Fruit fly (Drosophila melanogaster) whole organism, embryonic: Measurements from ENCODE around the gene SPH93.
A peak's percentile ranks its signal among the peaks of the same experiment; 100 is the strongest.

Experiments used
- Aef1 ChIP-seq: fragments of 200-800 bp; sonication (Bioruptor generic); IDR thresholded peaks from 3 replicates; pipeline ENCODE4 v1.3.6; 2022; ENCODE audit warnings: missing biosample characterization, missing genetic modification characterization
- B-H1 ChIP-seq: fragments of 200-800 bp; sonication (Bioruptor generic); IDR thresholded peaks from 3 replicates; pipeline ENCODE4 v1.3.6; 2022; ENCODE audit warnings: missing biosample characterization, missing genetic modification characterization
- CG10654 ChIP-seq: fragments of 200-800 bp; sonication (Bioruptor generic); optimal IDR thresholded peaks from 2 replicates; lab custom pipeline; 2016; ENCODE audit warnings: missing biosample characterization, missing genetic modification characterization
- CG12155 ChIP-seq: fragments of 200-800 bp; sonication (Bioruptor generic); optimal IDR thresholded peaks from 3 replicates; lab custom pipeline; 2016; ENCODE audit warnings: missing biosample characterization, missing genetic modification characterization
- CG12219 ChIP-seq: fragments of 200-800 bp; sonication (Bioruptor generic); optimal IDR thresholded peaks from 3 replicates; lab custom pipeline; 2018; ENCODE audit warnings: missing biosample characterization, mild to moderate bottlenecking, missing genetic modification characterization
- CG13123 ChIP-seq: fragments of 200-800 bp; sonication (Bioruptor generic); optimal IDR thresholded peaks from 2 replicates; lab custom pipeline; 2016; ENCODE audit warnings: missing biosample characterization, missing genetic modification characterization
- CG1529 ChIP-seq: fragments of 200-800 bp; sonication (Bioruptor generic); optimal IDR thresholded peaks from 3 replicates; lab custom pipeline; 2018; ENCODE audit warnings: missing biosample characterization, missing genetic modification characterization
- CG15479 ChIP-seq: fragments of 200-800 bp; sonication (Bioruptor generic); optimal IDR thresholded peaks from 3 replicates; lab custom pipeline; 2019; ENCODE audit warnings: missing biosample characterization, mild to moderate bottlenecking, missing genetic modification characterization, moderate library complexity
- CG17829 ChIP-seq: fragments of 200-800 bp; optimal IDR thresholded peaks from 2 replicates; lab custom pipeline; 2019; ENCODE audit warnings: missing biosample characterization, mild to moderate bottlenecking, missing genetic modification characterization, moderate library complexity
- CG18599 ChIP-seq: fragments of 200-800 bp; sonication (Bioruptor generic); optimal IDR thresholded peaks from 3 replicates; lab custom pipeline; 2017; ENCODE audit warnings: missing biosample characterization, missing genetic modification characterization, mild to moderate bottlenecking, moderate library complexity, missing genetic modification reagents
- CG2712 ChIP-seq: fragments of 200-800 bp; optimal IDR thresholded peaks from 3 replicates; lab custom pipeline; 2019; ENCODE audit warnings: missing biosample characterization, mild to moderate bottlenecking, missing genetic modification characterization, moderate library complexity
- CG2875 ChIP-seq: fragments of 200-800 bp; sonication (Bioruptor generic); optimal IDR thresholded peaks from 2 replicates; lab custom pipeline; 2017; ENCODE audit warnings: missing biosample characterization, mild to moderate bottlenecking, missing genetic modification characterization, missing genetic modification reagents
- CG30020 ChIP-seq: fragments of 200-800 bp; optimal IDR thresholded peaks from 2 replicates; lab custom pipeline; 2019; ENCODE audit warnings: missing biosample characterization, mild to moderate bottlenecking, missing genetic modification characterization, moderate library complexity
- CG3995 ChIP-seq: fragments of 200-800 bp; sonication (Bioruptor generic); optimal IDR thresholded peaks from 3 replicates; lab custom pipeline; 2016; ENCODE audit warnings: missing biosample characterization, missing genetic modification characterization
- CG7963 ChIP-seq: fragments of 200-800 bp; sonication (Bioruptor generic); IDR thresholded peaks from 3 replicates; pipeline ENCODE4 v1.3.6; 2022; ENCODE audit warnings: missing biosample characterization, missing genetic modification characterization; ENCODE audit not compliant: partially characterized antibody
- Camta ChIP-seq: fragments of 200-800 bp; sonication (Bioruptor generic); optimal IDR thresholded peaks from 2 replicates; lab custom pipeline; 2016; ENCODE audit warnings: missing biosample characterization, missing genetic modification characterization
- Deaf1 ChIP-seq: fragments of 200-800 bp; optimal IDR thresholded peaks from 3 replicates; lab custom pipeline; 2019; ENCODE audit warnings: missing biosample characterization, mild to moderate bottlenecking, missing genetic modification characterization, moderate library complexity
- Drgx ChIP-seq: fragments of 200-800 bp; sonication (Bioruptor generic); IDR thresholded peaks from 2 replicates; pipeline ENCODE4 v1.3.6; 2022; ENCODE audit warnings: missing biosample characterization, missing genetic modification characterization
- H15 ChIP-seq: fragments of 200-800 bp; sonication (Bioruptor generic); IDR thresholded peaks from 3 replicates; pipeline ENCODE4 v1.3.6; 2022; ENCODE audit warnings: missing biosample characterization, missing genetic modification characterization
- HLHmδ ChIP-seq: fragments of 200-800 bp; sonication (Bioruptor generic); optimal IDR thresholded peaks from 2 replicates; lab custom pipeline; 2018; ENCODE audit warnings: missing biosample characterization, mild to moderate bottlenecking, missing genetic modification characterization, moderate library complexity
- Hmr ChIP-seq: fragments of 200-800 bp; sonication (Bioruptor generic); optimal IDR thresholded peaks from 3 replicates; lab custom pipeline; 2017; ENCODE audit warnings: mild to moderate bottlenecking, missing biosample characterization, missing genetic modification reagents, missing genetic modification characterization
- Hr39 ChIP-seq: fragments of >200 bp; optimal IDR thresholded peaks from 2 replicates; lab custom pipeline; 2017
- NK7.1 ChIP-seq: fragments of 200-800 bp; sonication (Bioruptor generic); optimal IDR thresholded peaks from 3 replicates; lab custom pipeline; 2016; ENCODE audit warnings: missing biosample characterization, missing genetic modification characterization
- Nf-YB ChIP-seq: fragments of 200-800 bp; sonication (Bioruptor generic); optimal IDR thresholded peaks from 3 replicates; lab custom pipeline; 2019; ENCODE audit warnings: missing biosample characterization, mild to moderate bottlenecking, missing genetic modification characterization, moderate library complexity
- Ptx1 ChIP-seq: fragments of 200-800 bp; sonication (Bioruptor generic); IDR thresholded peaks from 2 replicates; pipeline ENCODE4 v1.3.6; 2022; ENCODE audit warnings: missing biosample characterization, missing genetic modification characterization
- bab2 ChIP-seq: fragments of 200-800 bp; sonication (Bioruptor generic); optimal IDR thresholded peaks from 2 replicates; lab custom pipeline; 2016; ENCODE audit warnings: missing biosample characterization, missing genetic modification characterization
- bbx ChIP-seq: fragments of 200-800 bp; sonication (Bioruptor generic); IDR thresholded peaks from 2 replicates; pipeline ENCODE4 v1.3.6; 2022; ENCODE audit warnings: missing biosample characterization, missing genetic modification characterization; ENCODE audit not compliant: partially characterized antibody
- bcd ChIP-seq: fragments of 200-800 bp; sonication (Bioruptor generic); optimal IDR thresholded peaks from 2 replicates; lab custom pipeline; 2017; ENCODE audit warnings: missing biosample characterization, mild to moderate bottlenecking, missing genetic modification characterization
- br ChIP-seq: fragments of >200 bp; optimal IDR thresholded peaks from 2 replicates; lab custom pipeline; 2017
- cad ChIP-seq: fragments of >200 bp; optimal IDR thresholded peaks from 2 replicates; lab custom pipeline; 2017; ENCODE audit warnings: missing biosample characterization, missing genetic modification characterization
- crc ChIP-seq: fragments of 200-800 bp; sonication (Bioruptor generic); optimal IDR thresholded peaks from 2 replicates; lab custom pipeline; 2016; ENCODE audit warnings: missing biosample characterization, missing genetic modification characterization
- croc ChIP-seq: fragments of 200-800 bp; sonication (Bioruptor generic); conservative IDR thresholded peaks from 3 replicates; pipeline ENCODE4 v1.3.6; 2022; ENCODE audit warnings: missing biosample characterization, missing genetic modification characterization
- en ChIP-seq: fragments of 200-800 bp; sonication (Bioruptor generic); optimal IDR thresholded peaks from 2 replicates; lab custom pipeline; 2016; ENCODE audit warnings: missing biosample characterization, missing genetic modification characterization
- gsb ChIP-seq: fragments of 200-800 bp; sonication (Bioruptor generic); IDR thresholded peaks from 2 replicates; pipeline ENCODE4 v1.3.6; 2022; ENCODE audit warnings: missing biosample characterization, missing genetic modification characterization
- hb ChIP-seq: fragments of 200-800 bp; sonication (Bioruptor generic); IDR thresholded peaks from 3 replicates; pipeline ENCODE4 v1.3.6; 2022; ENCODE audit warnings: missing biosample characterization, missing genetic modification characterization; ENCODE audit not compliant: partially characterized antibody
- hkb ChIP-seq, 2 experiments: fragments of 200-800 bp in 1 of 2; fragments of >200 bp in 1 of 2; sonication (Bioruptor generic) in 1 of 2; IDR thresholded peaks in 1 of 2; optimal IDR thresholded peaks in 1 of 2; 2 replicates each; pipeline versions ENCODE4 v1.3.6 to Lab custom; 2017 to 2022; ENCODE audit warnings: missing biosample characterization in 1 of 2, missing genetic modification characterization in 1 of 2
- kah ChIP-seq: fragments of 200-800 bp; sonication (Bioruptor generic); optimal IDR thresholded peaks from 2 replicates; lab custom pipeline; 2018; ENCODE audit warnings: missing biosample characterization, mild to moderate bottlenecking, missing genetic modification characterization
- lola ChIP-seq, 3 experiments: fragments of >200 bp in 2 of 3; fragments of 200-800 bp in 1 of 3; sonication (Bioruptor generic) in 1 of 3; optimal IDR thresholded peaks; 2 replicates each; lab custom pipeline; 2017 to 2019; ENCODE audit warnings: missing biosample characterization in 3 of 3, missing genetic modification characterization in 3 of 3, mild to moderate bottlenecking in 1 of 3, moderate library complexity in 1 of 3
- luna ChIP-seq: fragments of 200-800 bp; sonication (Bioruptor generic); optimal IDR thresholded peaks from 2 replicates; lab custom pipeline; 2016; ENCODE audit warnings: missing biosample characterization, missing genetic modification characterization
- nau ChIP-seq: fragments of 200-800 bp; sonication (Bioruptor generic); optimal IDR thresholded peaks from 3 replicates; lab custom pipeline; 2017; ENCODE audit warnings: missing biosample characterization, mild to moderate bottlenecking, missing genetic modification characterization, missing genetic modification reagents
- nerfin-2 ChIP-seq: fragments of 200-800 bp; sonication (Bioruptor generic); IDR thresholded peaks from 2 replicates; pipeline ENCODE4 v1.3.6; 2022; ENCODE audit warnings: missing biosample characterization, missing genetic modification characterization; ENCODE audit not compliant: partially characterized antibody
- pnt ChIP-seq: fragments of 200-800 bp; sonication (Bioruptor generic); optimal IDR thresholded peaks from 3 replicates; lab custom pipeline; 2016; ENCODE audit warnings: missing biosample characterization, missing genetic modification characterization
- row ChIP-seq: fragments of 200-800 bp; sonication (Bioruptor generic); IDR thresholded peaks from 3 replicates; pipeline ENCODE4 v1.3.6; 2022; ENCODE audit warnings: missing biosample characterization, missing genetic modification characterization
- salm ChIP-seq: fragments of 200-800 bp; sonication (Bioruptor generic); optimal IDR thresholded peaks from 2 replicates; lab custom pipeline; 2018; ENCODE audit warnings: missing biosample characterization, mild to moderate bottlenecking, missing genetic modification characterization
- sens-2 ChIP-seq: fragments of 200-800 bp; sonication (Bioruptor generic); IDR thresholded peaks from 2 replicates; pipeline ENCODE4 v1.3.6; 2022; ENCODE audit warnings: missing biosample characterization, missing genetic modification characterization
- sug ChIP-seq: fragments of 200-800 bp; optimal IDR thresholded peaks from 2 replicates; lab custom pipeline; 2019; ENCODE audit warnings: missing biosample characterization, mild to moderate bottlenecking, missing genetic modification characterization, moderate library complexity
- tll ChIP-seq, 2 experiments: fragments of 200-800 bp in 1 of 2; fragments of >200 bp in 1 of 2; sonication (Bioruptor generic) in 1 of 2; optimal IDR thresholded peaks; 2 replicates each; lab custom pipeline; 2017 to 2019; ENCODE audit warnings: missing biosample characterization in 2 of 2, missing genetic modification characterization in 2 of 2, mild to moderate bottlenecking in 1 of 2, moderate library complexity in 1 of 2
- vvl ChIP-seq: fragments of 200-800 bp; sonication (Bioruptor generic); IDR thresholded peaks from 2 replicates; pipeline ENCODE4 v1.3.6; 2022; ENCODE audit warnings: missing biosample characterization, missing genetic modification characterization
- zen ChIP-seq: fragments of 200-800 bp; sonication (Bioruptor generic); optimal IDR thresholded peaks from 3 replicates; lab custom pipeline; 2018; ENCODE audit warnings: missing biosample characterization, mild to moderate bottlenecking, missing genetic modification characterization, moderate library complexity

SPH93 gene

DNA sequence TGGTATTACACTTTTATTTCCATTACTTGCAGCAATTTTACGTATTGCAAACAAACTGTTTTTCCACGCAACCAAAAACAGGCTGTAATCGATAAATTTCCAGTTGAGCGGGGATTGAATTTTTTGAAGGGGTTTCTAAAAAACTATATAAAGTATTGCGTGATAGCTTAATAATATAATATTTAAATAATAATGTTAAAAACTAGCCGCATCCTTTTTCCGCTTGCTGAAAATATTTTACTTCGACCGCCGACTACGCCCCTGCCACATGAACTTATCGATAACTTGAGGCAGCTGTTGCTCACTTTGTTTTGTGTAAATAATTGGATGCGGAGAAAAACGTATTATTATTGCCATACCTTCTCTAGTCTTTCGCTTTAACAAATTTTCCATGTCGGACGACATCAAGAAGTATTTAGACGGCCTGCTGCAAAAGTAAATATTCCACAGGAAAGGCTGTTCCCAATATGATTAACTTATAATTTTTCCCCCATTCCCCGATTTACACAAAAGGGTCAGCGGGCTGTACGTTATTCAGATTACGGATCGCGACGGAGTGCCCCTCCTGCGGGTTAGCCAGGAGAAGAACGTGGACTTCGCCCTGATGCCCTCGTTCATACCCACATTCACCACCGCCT is 25.3 kb upstream of the SPH93 start, which contains the start of the genes fws and Lamtor3 (continued):
- TF ChIP-seq gsb (GFP tag; lab: Robert Waterston, UW), result peak; percentile 99
- peak; percentile 95 for TF ChIP-seq bab2 (GFP tag; lab: Kevin White, UChicago)
- peak; percentile 99 for TF ChIP-seq row (GFP tag; lab: Robert Waterston, UW)
- TF ChIP-seq sug (tag; lab: Kevin White, UChicago), result peak; percentile 84
- peak; percentile 77 for TF ChIP-seq Deaf1 (tag; lab: Kevin White, UChicago)
- peak; percentile 31 for TF ChIP-seq crc
- no peak for TF ChIP-seq cad
- no peak for TF ChIP-seq bbx
- TF ChIP-seq CG17829 (tag; lab: Kevin White, UChicago), result peak; percentile 98
- TF ChIP-seq sens-2 (GFP tag; lab: Robert Waterston, UW), result peak; percentile 98
- TF ChIP-seq zen (tag; lab: Kevin White, UChicago), result peak; percentile 98
- TF ChIP-seq B-H1, result peak; percentile 99
- TF ChIP-seq Nf-YB, result peak; percentile 86
- TF ChIP-seq hb (GFP tag; lab: Robert Waterston, UW), result no peak
- TF ChIP-seq br (lab: Kevin White, UChicago), result no peak
- TF ChIP-seq CG7963 (GFP tag; lab: Robert Waterston, UW), result 0 out of 3 replicates have a peak, but pooled peaks have one; percentile 43
- peak; percentile 100 for TF ChIP-seq vvl (GFP tag; lab: Robert Waterston, UW)
- TF ChIP-seq nau, result peak; percentile 96
- peak; percentile 98 for TF ChIP-seq CG2712
- peak; percentile 42 for TF ChIP-seq pnt (GFP tag; lab: Kevin White, UChicago)
- peak; percentile 11 for TF ChIP-seq luna (GFP tag; lab: Kevin White, UChicago)
- TF ChIP-seq NK7.1, result peak; percentile 62
- TF ChIP-seq Drgx (GFP tag; lab: Robert Waterston, UW), result peak; percentile 100
- TF ChIP-seq CG10654 (GFP tag; lab: Kevin White, UChicago), result peak; percentile 96
- peak; percentile 99 for TF ChIP-seq Aef1 (GFP tag; lab: Robert Waterston, UW)
- peak; percentile 97 for TF ChIP-seq CG1529 (GFP tag; lab: Kevin White, UChicago)
- peak; percentile 71 for TF ChIP-seq Camta (GFP tag; lab: Kevin White, UChicago)
- TF ChIP-seq hkb (optimal IDR thresholded peaks at IDR 0.05; lab: Kevin White, UChicago), result no peak
- peak; percentile 99 for TF ChIP-seq hkb (GFP tag; IDR thresholded peaks at IDR 0.05; lab: Robert Waterston, UW)
- peak; percentile 99 for TF ChIP-seq Ptx1
- TF ChIP-seq CG12219 (GFP tag; lab: Kevin White, UChicago), result peak; percentile 95
- peak; percentile 98 for TF ChIP-seq CG2875 (GFP tag; lab: Kevin White, UChicago)
- TF ChIP-seq CG30020 (tag; lab: Kevin White, UChicago), result peak; percentile 85
- peak; percentile 97 for TF ChIP-seq croc (GFP tag; lab: Robert Waterston, UW)
- TF ChIP-seq Hmr, result peak; percentile 99
- peak in 1 of 3 experiments; percentile 95 for TF ChIP-seq lola (GFP tag; optimal IDR thresholded peaks at IDR 0.05; lab: Kevin White, UChicago)
- peak; percentile 96 for TF ChIP-seq CG12155 (GFP tag; lab: Kevin White, UChicago)
- TF ChIP-seq en (GFP tag; lab: Kevin White, UChicago), result peak; percentile 31
- TF ChIP-seq nerfin-2 (GFP tag; lab: Robert Waterston, UW), result 0 out of 2 replicates have a peak, but pooled peaks have one; percentile 42
- TF ChIP-seq HLHmδ (GFP tag; lab: Kevin White, UChicago), result no peak
- TF ChIP-seq CG3995, result peak; percentile 73
- TF ChIP-seq H15 (GFP tag; lab: Robert Waterston, UW), result peak; percentile 99
- TF ChIP-seq tll (GFP tag; optimal IDR thresholded peaks at IDR 0.05; lab: Kevin White, UChicago), result peak in 1 of 2 experiments; percentile 38
- TF ChIP-seq CG18599 (GFP tag; lab: Kevin White, UChicago), result peak; percentile 98
- TF ChIP-seq CG15479 (GFP tag; lab: Kevin White, UChicago), result peak; percentile 26
- peak; percentile 96 for TF ChIP-seq salm (tag; lab: Kevin White, UChicago)
- peak; percentile 98 for TF ChIP-seq bcd (GFP tag; lab: Kevin White, UChicago)
- TF ChIP-seq CG13123 (GFP tag; lab: Kevin White, UChicago), result peak; percentile 88
- TF ChIP-seq kah, result peak; percentile 88
- no peak for TF ChIP-seq Hr39 (lab: Kevin White, UChicago)
